Worm (Caenorhabditis elegans) whole organism, mixed stage, embryonic: ENCODE results near the gene clec-204.

Experiments used
- M03D4.4 ChIP-seq: sonication (generic microtip); optimal IDR thresholded peaks from 2 replicates; lab custom pipeline; 2017; ENCODE audit warnings: mild to moderate bottlenecking, missing genetic modification characterization, missing compliant biosample characterization
- blmp-1 ChIP-seq: fragments of 150-350 bp; optimal IDR thresholded peaks from 2 replicates; lab custom pipeline; 2014; ENCODE audit warnings: missing biosample characterization, missing genetic modification characterization
- nhr-28 ChIP-seq: fragments of 150-350 bp; optimal IDR thresholded peaks from 2 replicates; lab custom pipeline; 2014; ENCODE audit warnings: missing biosample characterization, missing genetic modification characterization
- pha-4 ChIP-seq: fragments of 150-350 bp; optimal IDR thresholded peaks from 2 replicates; lab custom pipeline; 2018; ENCODE audit warnings: missing biosample characterization, missing genetic modification reagents, missing genetic modification characterization
- snpc-4 ChIP-seq: fragments of 150-350 bp; optimal IDR thresholded peaks from 2 replicates; lab custom pipeline; 2014; ENCODE audit warnings: missing biosample characterization, missing genetic modification characterization

- TF ChIP-seq blmp-1 (tag; lab: Kevin White, UChicago) (no peak), nhr-28 (tag; lab: Kevin White, UChicago) (no peak), pha-4 (tag; lab: Kevin White, UChicago) (no peak), snpc-4 (tag; lab: Kevin White, UChicago) (no peak), M03D4.4 (tag; lab: Kevin White, UChicago) (no peak)
Observed at ce11 chrV:1774874-1775589, 18.1 kb downstream of the clec-204 start, which contains the start of gene F36H9.7.
